Fruit fly (Drosophila melanogaster): ENCODE data around the gene CG7556.

dm6 chrX:19152570-19153287 is 26.9 kb downstream of the CG7556 start:
- no peak for TF ChIP-seq pan (optimal IDR thresholded peaks at IDR 0.05)
- TF ChIP-seq psq (optimal IDR thresholded peaks at IDR 0.05), result no peak
- TF ChIP-seq EcR (GFP tag; optimal IDR thresholded peaks at IDR 0.05), result no peak
- no peak for TF ChIP-seq usp (GFP tag; optimal IDR thresholded peaks at IDR 0.05)
